Fruit fly (Drosophila melanogaster) whole organism, embryonic: ENCODE results near the gene CG12594.

Source experiments
- Atf-2 ChIP-seq: fragments of 200-800 bp; sonication (Bioruptor generic); optimal IDR thresholded peaks from 2 replicates; lab custom pipeline; 2016; ENCODE audit warnings: missing biosample characterization, missing genetic modification characterization
- B-H2 ChIP-seq: fragments of 200-800 bp; sonication (Bioruptor generic); optimal IDR thresholded peaks from 2 replicates; lab custom pipeline; 2018; ENCODE audit warnings: missing biosample characterization, mild to moderate bottlenecking, missing genetic modification characterization
- CG11247 ChIP-seq: fragments of 200-800 bp; sonication (Bioruptor generic); IDR thresholded peaks from 2 replicates; pipeline ENCODE4 v1.3.6; 2022; ENCODE audit warnings: missing biosample characterization, missing genetic modification characterization
- CG11723 ChIP-seq: fragments of 200-800 bp; sonication (Bioruptor generic); optimal IDR thresholded peaks from 2 replicates; lab custom pipeline; 2017; ENCODE audit warnings: missing biosample characterization, mild to moderate bottlenecking, missing genetic modification characterization
- CG12155 ChIP-seq: fragments of 200-800 bp; sonication (Bioruptor generic); optimal IDR thresholded peaks from 3 replicates; lab custom pipeline; 2016; ENCODE audit warnings: missing biosample characterization, missing genetic modification characterization
- CG15479 ChIP-seq: fragments of 200-800 bp; sonication (Bioruptor generic); optimal IDR thresholded peaks from 3 replicates; lab custom pipeline; 2019; ENCODE audit warnings: missing biosample characterization, mild to moderate bottlenecking, missing genetic modification characterization, moderate library complexity
- CG16863 ChIP-seq: fragments of 200-800 bp; sonication (Bioruptor generic); optimal IDR thresholded peaks from 3 replicates; lab custom pipeline; 2016; ENCODE audit warnings: missing biosample characterization, missing genetic modification characterization
- CG17328 ChIP-seq: fragments of 200-800 bp; sonication (Bioruptor generic); IDR thresholded peaks from 2 replicates; pipeline ENCODE4 v1.3.6; 2022; ENCODE audit warnings: missing biosample characterization, missing genetic modification characterization
- CG17359 ChIP-seq: fragments of 200-800 bp; sonication (Bioruptor generic); optimal IDR thresholded peaks from 3 replicates; lab custom pipeline; 2018; ENCODE audit warnings: missing biosample characterization, mild to moderate bottlenecking, missing genetic modification characterization, moderate library complexity
- CG17912 ChIP-seq: fragments of 200-800 bp; sonication (Bioruptor generic); optimal IDR thresholded peaks from 2 replicates; lab custom pipeline; 2018; ENCODE audit warnings: missing biosample characterization, mild to moderate bottlenecking, missing genetic modification characterization
- CG2116 ChIP-seq: fragments of 200-800 bp; sonication (Bioruptor generic); optimal IDR thresholded peaks from 3 replicates; lab custom pipeline; 2018; ENCODE audit warnings: missing biosample characterization, mild to moderate bottlenecking, missing genetic modification characterization
- CG31224 ChIP-seq: fragments of 200-800 bp; sonication (Bioruptor generic); IDR thresholded peaks from 2 replicates; pipeline ENCODE4 v1.3.6; 2022; ENCODE audit warnings: missing biosample characterization, missing genetic modification characterization
- CG31441 ChIP-seq: fragments of 200-800 bp; sonication (Bioruptor generic); IDR thresholded peaks from 2 replicates; pipeline ENCODE4 v1.3.6; 2022; ENCODE audit warnings: missing biosample characterization, missing genetic modification characterization
- CG3163 ChIP-seq: fragments of 200-800 bp; sonication (Bioruptor generic); optimal IDR thresholded peaks from 3 replicates; lab custom pipeline; 2016; ENCODE audit warnings: missing biosample characterization, missing genetic modification characterization
- CG4617 ChIP-seq: fragments of 200-800 bp; sonication (Bioruptor generic); optimal IDR thresholded peaks from 3 replicates; lab custom pipeline; 2016; ENCODE audit warnings: missing biosample characterization, missing genetic modification characterization, borderline replicate concordance
- CG8290 ChIP-seq, 3 experiments: fragments of 200-800 bp; sonication (Bioruptor generic); optimal IDR thresholded peaks; 2 replicates each; lab custom pipeline; 2016 to 2019; ENCODE audit warnings: missing biosample characterization in 3 of 3, missing genetic modification characterization in 3 of 3, mild to moderate bottlenecking in 2 of 3, moderate library complexity in 1 of 3
- CG9797 ChIP-seq: fragments of 200-800 bp; sonication (Bioruptor generic); optimal IDR thresholded peaks from 3 replicates; lab custom pipeline; 2018; ENCODE audit warnings: missing biosample characterization, mild to moderate bottlenecking, missing genetic modification characterization
- Doc2 ChIP-seq: fragments of 200-800 bp; sonication (Bioruptor generic); IDR thresholded peaks from 2 replicates; pipeline ENCODE4 v1.3.6; 2022; ENCODE audit warnings: missing biosample characterization, missing genetic modification characterization
- ERR ChIP-seq: fragments of 200-800 bp; sonication (Bioruptor generic); optimal IDR thresholded peaks from 2 replicates; lab custom pipeline; 2016; ENCODE audit warnings: missing biosample characterization, missing genetic modification characterization
- Elba2 ChIP-seq: fragments of 200-800 bp; sonication (Bioruptor generic); optimal IDR thresholded peaks from 3 replicates; lab custom pipeline; 2016; ENCODE audit warnings: missing biosample characterization, missing genetic modification characterization
- Fer3 ChIP-seq: fragments of 200-800 bp; sonication (Bioruptor generic); optimal IDR thresholded peaks from 2 replicates; lab custom pipeline; 2018; ENCODE audit warnings: missing biosample characterization, mild to moderate bottlenecking, missing genetic modification characterization, moderate library complexity
- HLH4C ChIP-seq: fragments of 200-800 bp; sonication (Bioruptor generic); IDR thresholded peaks from 3 replicates; pipeline ENCODE4 v1.3.6; 2022; ENCODE audit warnings: missing biosample characterization, missing genetic modification characterization; ENCODE audit not compliant: partially characterized antibody
- HLH54F ChIP-seq: fragments of 200-800 bp; sonication (Bioruptor generic); optimal IDR thresholded peaks from 3 replicates; lab custom pipeline; 2016; ENCODE audit warnings: missing biosample characterization, missing genetic modification characterization
- HLHmδ ChIP-seq: fragments of 200-800 bp; sonication (Bioruptor generic); optimal IDR thresholded peaks from 2 replicates; lab custom pipeline; 2018; ENCODE audit warnings: missing biosample characterization, mild to moderate bottlenecking, missing genetic modification characterization, moderate library complexity
- HmgZ ChIP-seq: fragments of 200-800 bp; sonication (Bioruptor generic); optimal IDR thresholded peaks from 2 replicates; lab custom pipeline; 2018; ENCODE audit warnings: missing biosample characterization, mild to moderate bottlenecking, missing genetic modification characterization
- MBD-R2 ChIP-seq: fragments of 200-800 bp; sonication (Bioruptor generic); IDR thresholded peaks from 2 replicates; pipeline ENCODE4 v1.3.6; 2022; ENCODE audit warnings: missing biosample characterization, missing genetic modification characterization
- Optix ChIP-seq: fragments of 200-800 bp; sonication (Bioruptor generic); IDR thresholded peaks from 3 replicates; pipeline ENCODE4 v1.3.6; 2022; ENCODE audit warnings: missing biosample characterization, missing genetic modification characterization
- Rfx ChIP-seq: fragments of 200-800 bp; sonication (Bioruptor generic); IDR thresholded peaks from 2 replicates; pipeline ENCODE4 v1.3.6; 2022; ENCODE audit warnings: missing biosample characterization, missing genetic modification characterization
- Vsx1 ChIP-seq: fragments of 200-800 bp; sonication (Bioruptor generic); optimal IDR thresholded peaks from 2 replicates; lab custom pipeline; 2017; ENCODE audit warnings: missing biosample characterization, mild to moderate bottlenecking, missing genetic modification characterization, missing genetic modification reagents
- btn ChIP-seq: fragments of 200-800 bp; sonication (Bioruptor generic); optimal IDR thresholded peaks from 2 replicates; lab custom pipeline; 2016; ENCODE audit warnings: missing biosample characterization, missing genetic modification characterization
- croc ChIP-seq: fragments of 200-800 bp; sonication (Bioruptor generic); conservative IDR thresholded peaks from 3 replicates; pipeline ENCODE4 v1.3.6; 2022; ENCODE audit warnings: missing biosample characterization, missing genetic modification characterization
- dan ChIP-seq: fragments of 200-800 bp; sonication (Bioruptor generic); IDR thresholded peaks from 2 replicates; pipeline ENCODE4 v1.3.6; 2022; ENCODE audit warnings: missing biosample characterization, missing genetic modification characterization
- dmrt11E ChIP-seq: fragments of 200-800 bp; sonication (Bioruptor generic); optimal IDR thresholded peaks from 3 replicates; lab custom pipeline; 2018; ENCODE audit warnings: missing biosample characterization, mild to moderate bottlenecking, missing genetic modification characterization, moderate library complexity
- eyg ChIP-seq: fragments of 200-800 bp; sonication (Bioruptor generic); optimal IDR thresholded peaks from 3 replicates; lab custom pipeline; 2016; ENCODE audit warnings: missing biosample characterization, missing genetic modification characterization
- fru ChIP-seq: fragments of >200 bp; optimal IDR thresholded peaks from 2 replicates; lab custom pipeline; 2017
- gcm2 ChIP-seq: fragments of 200-800 bp; sonication (Bioruptor generic); optimal IDR thresholded peaks from 2 replicates; lab custom pipeline; 2016; ENCODE audit warnings: missing biosample characterization, missing genetic modification characterization
- grn ChIP-seq: fragments of 200-800 bp; sonication (Bioruptor generic); optimal IDR thresholded peaks from 3 replicates; lab custom pipeline; 2017; ENCODE audit warnings: missing biosample characterization, missing genetic modification characterization
- hkb ChIP-seq, 2 experiments: fragments of 200-800 bp in 1 of 2; fragments of >200 bp in 1 of 2; sonication (Bioruptor generic) in 1 of 2; IDR thresholded peaks in 1 of 2; optimal IDR thresholded peaks in 1 of 2; 2 replicates each; pipeline versions ENCODE4 v1.3.6 to Lab custom; 2017 to 2022; ENCODE audit warnings: missing biosample characterization in 1 of 2, missing genetic modification characterization in 1 of 2
- inv ChIP-seq: fragments of 200-800 bp; sonication (Bioruptor generic); IDR thresholded peaks from 2 replicates; pipeline ENCODE4 v1.3.6; 2022; ENCODE audit warnings: missing biosample characterization, missing genetic modification characterization; ENCODE audit not compliant: partially characterized antibody
- onecut ChIP-seq: fragments of 200-800 bp; sonication (Bioruptor generic); IDR thresholded peaks from 2 replicates; pipeline ENCODE4 v1.3.6; 2022; ENCODE audit warnings: missing biosample characterization, missing genetic modification characterization
- pfk ChIP-seq: fragments of 200-800 bp; sonication (Bioruptor generic); optimal IDR thresholded peaks from 2 replicates; lab custom pipeline; 2018; ENCODE audit warnings: missing biosample characterization, mild to moderate bottlenecking, missing genetic modification characterization, moderate library complexity
- pnt ChIP-seq: fragments of 200-800 bp; sonication (Bioruptor generic); optimal IDR thresholded peaks from 3 replicates; lab custom pipeline; 2016; ENCODE audit warnings: missing biosample characterization, missing genetic modification characterization
- ro ChIP-seq: fragments of 200-800 bp; sonication (Bioruptor generic); IDR thresholded peaks from 2 replicates; pipeline ENCODE4 v1.3.6; 2022; ENCODE audit warnings: missing biosample characterization, missing genetic modification characterization
- seq ChIP-seq: fragments of 200-800 bp; sonication (Bioruptor generic); IDR thresholded peaks from 2 replicates; pipeline ENCODE4 v1.3.6; 2022; ENCODE audit warnings: missing biosample characterization, missing genetic modification characterization
- slbo ChIP-seq: fragments of 200-800 bp; sonication (Bioruptor generic); IDR thresholded peaks from 2 replicates; pipeline ENCODE4 v1.3.6; 2022; ENCODE audit warnings: missing biosample characterization, missing genetic modification characterization
- sna ChIP-seq: fragments of 200-800 bp; sonication (Bioruptor generic); IDR thresholded peaks from 2 replicates; pipeline ENCODE4 v1.3.6; 2022; ENCODE audit warnings: missing biosample characterization, missing genetic modification characterization; ENCODE audit not compliant: partially characterized antibody
- so ChIP-seq: fragments of 200-800 bp; sonication (Bioruptor generic); IDR thresholded peaks from 3 replicates; pipeline ENCODE4 v1.3.6; 2022; ENCODE audit warnings: missing biosample characterization, missing genetic modification characterization
- sob ChIP-seq: fragments of 200-800 bp; sonication (Bioruptor generic); IDR thresholded peaks from 2 replicates; pipeline ENCODE4 v1.3.6; 2022; ENCODE audit warnings: missing biosample characterization, missing genetic modification characterization
- stwl ChIP-seq: fragments of 200-800 bp; sonication (Bioruptor generic); optimal IDR thresholded peaks from 3 replicates; lab custom pipeline; 2018; ENCODE audit warnings: missing biosample characterization, mild to moderate bottlenecking, missing genetic modification characterization, moderate library complexity
- unc-4 ChIP-seq: fragments of 200-800 bp; sonication (Bioruptor generic); IDR thresholded peaks from 2 replicates; pipeline ENCODE4 v1.3.6; 2022; ENCODE audit warnings: missing biosample characterization, missing genetic modification characterization; ENCODE audit not compliant: partially characterized antibody

CG12594 gene

DNA sequence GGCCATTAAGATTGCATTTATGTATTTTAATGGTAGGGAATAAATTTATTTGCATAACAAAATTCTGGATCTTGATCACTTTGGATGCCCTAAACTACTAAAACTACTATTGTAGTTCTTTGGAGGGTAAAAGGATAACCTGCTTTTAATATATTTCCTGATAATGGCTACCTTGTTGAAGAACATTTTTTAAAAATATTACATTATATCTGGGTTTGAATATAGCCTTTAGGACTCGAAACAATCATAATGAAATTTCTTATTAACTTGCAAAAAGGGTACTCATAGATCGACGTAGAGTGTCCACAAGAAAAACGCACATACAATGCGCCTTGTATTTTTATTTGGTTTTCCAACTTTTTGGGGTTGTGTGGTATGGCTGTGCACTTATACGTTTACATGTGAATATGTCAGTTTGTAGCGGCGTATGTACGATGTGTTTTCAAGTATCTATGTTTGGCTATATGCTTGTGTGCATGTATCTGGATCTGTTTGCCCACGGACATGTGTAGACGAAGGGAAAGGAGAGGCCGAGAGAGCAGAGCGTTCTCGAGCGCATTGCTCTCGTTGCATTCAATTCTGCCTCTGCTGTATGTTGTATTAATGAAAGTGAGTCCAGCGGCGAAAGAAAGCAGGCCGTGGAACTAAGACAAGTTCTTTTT, 58.0 kb downstream of the CG12594 start (continued):
- peak; percentile 20 for TF ChIP-seq grn
- peak; percentile 72; the same call in 1 of the 2 replicates for TF ChIP-seq CG31441
- TF ChIP-seq CG15479: no peak
- TF ChIP-seq dan (GFP tag; lab: Robert Waterston, UW): no peak
- TF ChIP-seq B-H2 (GFP tag; lab: Kevin White, UChicago): no peak
- TF ChIP-seq gcm2 (GFP tag; lab: Kevin White, UChicago): peak; percentile 3
- TF ChIP-seq inv (GFP tag; lab: Robert Waterston, UW): no peak
- peak; percentile 59 for TF ChIP-seq CG16863 (GFP tag; lab: Kevin White, UChicago)
- TF ChIP-seq slbo (GFP tag; lab: Robert Waterston, UW): no peak
- peak; percentile 97 for TF ChIP-seq dmrt11E (tag; lab: Kevin White, UChicago)
- TF ChIP-seq btn: peak; percentile 68
- no peak for TF ChIP-seq CG3163 (GFP tag; lab: Kevin White, UChicago)
- TF ChIP-seq croc (GFP tag; lab: Robert Waterston, UW): peak; percentile 86
- no peak for TF ChIP-seq sob (GFP tag; lab: Robert Waterston, UW)
- TF ChIP-seq pnt (GFP tag; lab: Kevin White, UChicago): peak; percentile 61
- no peak for TF ChIP-seq hkb (optimal IDR thresholded peaks at IDR 0.05; lab: Kevin White, UChicago)
- peak; percentile 60; the same call in 1 of the 2 replicates for TF ChIP-seq hkb (GFP tag; IDR thresholded peaks at IDR 0.05; lab: Robert Waterston, UW)
- peak; percentile 86 for TF ChIP-seq CG8290 (GFP tag; optimal IDR thresholded peaks at IDR 0.05; lab: Kevin White, UChicago)
- peak in 1 of 2 experiments; percentile 22 for TF ChIP-seq CG8290 (tag; optimal IDR thresholded peaks at IDR 0.05; lab: Kevin White, UChicago)
- no peak for TF ChIP-seq fru (lab: Kevin White, UChicago)
- peak; percentile 75 for TF ChIP-seq CG17328
- peak; percentile 62 for TF ChIP-seq Atf-2
- no peak for TF ChIP-seq Doc2 (GFP tag; lab: Robert Waterston, UW)
- TF ChIP-seq unc-4 (GFP tag; lab: Robert Waterston, UW): no peak
- TF ChIP-seq stwl (tag; lab: Kevin White, UChicago): peak; percentile 23
- TF ChIP-seq Vsx1: peak; percentile 41
- peak; percentile 27; the same call in 1 of the 3 replicates for TF ChIP-seq Optix (GFP tag; lab: Robert Waterston, UW)
- TF ChIP-seq CG12155 (GFP tag; lab: Kevin White, UChicago): no peak
- no peak for TF ChIP-seq ERR
- no peak for TF ChIP-seq Fer3
- peak; percentile 71 for TF ChIP-seq CG17359 (tag; lab: Kevin White, UChicago)
- TF ChIP-seq seq (GFP tag; lab: Robert Waterston, UW): no peak
- TF ChIP-seq CG17912: no peak
- no peak for TF ChIP-seq ro (GFP tag; lab: Robert Waterston, UW)
- TF ChIP-seq HmgZ (tag; lab: Kevin White, UChicago): no peak
- no peak for TF ChIP-seq Rfx (GFP tag; lab: Robert Waterston, UW)
- TF ChIP-seq MBD-R2 (GFP tag; lab: Robert Waterston, UW): no peak
- peak; percentile 50 for TF ChIP-seq pfk (GFP tag; lab: Kevin White, UChicago)
- TF ChIP-seq CG31224 (GFP tag; lab: Robert Waterston, UW): no peak
- peak; percentile 72 for TF ChIP-seq HLHmδ (GFP tag; lab: Kevin White, UChicago)
- TF ChIP-seq CG11247 (GFP tag; lab: Robert Waterston, UW): no peak
- TF ChIP-seq Elba2 (GFP tag; lab: Kevin White, UChicago): no peak
- no peak for TF ChIP-seq eyg (GFP tag; lab: Kevin White, UChicago)
- TF ChIP-seq CG9797 (GFP tag; lab: Kevin White, UChicago): peak; percentile 4
- TF ChIP-seq CG4617 (GFP tag; lab: Kevin White, UChicago): peak; percentile 37
- TF ChIP-seq so: peak; percentile 20; the same call in 1 of the 3 replicates
- TF ChIP-seq sna (GFP tag; lab: Robert Waterston, UW): no peak
- peak; percentile 65 for TF ChIP-seq onecut (GFP tag; lab: Robert Waterston, UW)
- no peak for TF ChIP-seq HLH54F (GFP tag; lab: Kevin White, UChicago)
- TF ChIP-seq CG2116: peak; percentile 40
- TF ChIP-seq CG11723 (GFP tag; lab: Kevin White, UChicago): peak; percentile 12
- no peak for TF ChIP-seq HLH4C (GFP tag; lab: Robert Waterston, UW)
